Fruit fly (Drosophila melanogaster): ENCODE data around the gene Mbs.

The Mbs gene

DNA sequence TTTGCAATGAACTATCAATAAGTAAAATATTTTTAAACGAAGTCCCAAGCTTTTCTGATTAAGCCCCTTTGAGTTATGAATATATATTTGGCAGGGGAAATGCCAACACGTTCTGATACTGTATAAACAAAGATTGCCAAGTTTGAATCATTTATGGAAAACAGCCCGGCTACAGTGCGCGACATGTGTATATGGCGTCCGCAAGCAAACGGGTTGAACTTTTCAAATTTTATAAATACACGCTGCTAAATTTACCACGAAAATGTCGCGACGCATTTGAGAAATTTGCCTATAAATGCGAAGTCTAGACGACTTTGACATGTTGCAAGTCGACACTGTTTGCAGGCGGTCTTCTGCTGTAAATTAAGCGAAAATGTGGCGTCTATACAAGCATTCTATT lies 3.7 kb upstream of the Mbs start (continued):
- TF ChIP-seq CG11294 (GFP tag; IDR thresholded peaks at IDR 0.05) (peak; percentile 45; the same call in 1 of the 2 replicates), achi (GFP tag; optimal IDR thresholded peaks at IDR 0.05) (peak; percentile 51), Hr38 (GFP tag; optimal IDR thresholded peaks at IDR 0.05) (no peak), OdsH (GFP tag; optimal IDR thresholded peaks at IDR 0.05) (peak; percentile 60), pdm3 (GFP tag; optimal IDR thresholded peaks at IDR 0.05) (peak; percentile 80), lz (GFP tag; optimal IDR thresholded peaks at IDR 0.05) (peak; percentile 75), CG10631 (GFP tag; optimal IDR thresholded peaks at IDR 0.05) (peak; percentile 55), acj6 (GFP tag; optimal IDR thresholded peaks at IDR 0.05) (peak; percentile 69), CG3032 (tag; optimal IDR thresholded peaks at IDR 0.05) (peak; percentile 67), dsx (GFP tag; optimal IDR thresholded peaks at IDR 0.05; ENCODE audit: poor library complexity, severe bottlenecking) (no peak), Smox (GFP tag; optimal IDR thresholded peaks at IDR 0.05) (peak; percentile 65)

DNA sequence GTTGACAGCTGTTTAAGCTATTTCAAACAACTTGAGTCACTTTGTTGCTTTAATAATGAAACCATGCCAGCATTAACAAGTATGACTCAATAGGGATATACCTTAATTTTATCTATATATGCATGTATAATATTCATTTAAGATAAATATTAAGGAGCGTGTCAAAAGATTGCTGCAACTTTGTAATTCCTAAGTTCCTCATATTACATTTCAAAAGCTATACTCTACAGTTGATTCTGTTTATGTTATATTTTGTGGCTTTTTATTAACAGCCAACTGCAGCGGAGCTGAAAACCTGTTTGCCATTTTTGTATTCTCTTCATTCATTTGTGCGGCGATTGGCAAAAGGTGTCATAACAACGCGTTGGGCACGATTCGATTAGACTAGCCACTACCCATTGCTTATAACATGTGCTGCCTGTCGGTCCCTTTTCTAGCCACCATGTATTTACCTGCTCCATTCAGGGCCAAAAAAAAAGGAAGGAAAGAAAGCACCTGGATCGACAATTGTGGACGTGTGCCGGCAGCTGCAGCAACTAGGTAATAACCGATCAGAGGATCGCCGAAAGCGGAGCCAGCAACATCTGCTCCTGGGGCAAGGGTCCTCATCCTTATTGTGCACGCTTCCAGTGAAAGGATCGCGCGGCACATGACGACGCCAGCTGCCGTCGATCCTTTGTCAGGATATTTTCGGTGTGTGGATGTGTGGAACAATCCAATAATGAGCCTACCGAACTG lies 2.9 kb upstream of the Mbs start:
- TF ChIP-seq CG1621 (tag; optimal IDR thresholded peaks at IDR 0.05) (no peak), Hr38 (GFP tag; optimal IDR thresholded peaks at IDR 0.05) (no peak), vri (GFP tag; optimal IDR thresholded peaks at IDR 0.05) (peak; percentile 37), Blimp-1 (GFP tag; optimal IDR thresholded peaks at IDR 0.05) (no peak), dsx (GFP tag; optimal IDR thresholded peaks at IDR 0.05; ENCODE audit: poor library complexity, severe bottlenecking) (peak; percentile 95), topi (GFP tag; optimal IDR thresholded peaks at IDR 0.05) (no peak), Hr4 (GFP tag; optimal IDR thresholded peaks at IDR 0.05) (no peak), CG4318 (GFP tag; optimal IDR thresholded peaks at IDR 0.05) (no peak), Eip93F (GFP tag; optimal IDR thresholded peaks at IDR 0.05) (no peak), net (GFP tag; optimal IDR thresholded peaks at IDR 0.05) (no peak), CG11294 (GFP tag; IDR thresholded peaks at IDR 0.05) (no peak), Sox14 (GFP tag; optimal IDR thresholded peaks at IDR 0.05) (no peak), svp (GFP tag) (peak; percentile 49), cyc (GFP tag; optimal IDR thresholded peaks at IDR 0.05) (no peak), OdsH (GFP tag; optimal IDR thresholded peaks at IDR 0.05) (peak; percentile 16), pdm3 (GFP tag; optimal IDR thresholded peaks at IDR 0.05) (no peak), Sox102F (GFP tag; optimal IDR thresholded peaks at IDR 0.05) (no peak), CG3032 (tag; optimal IDR thresholded peaks at IDR 0.05) (peak; percentile 17), CG6808 (GFP tag; optimal IDR thresholded peaks at IDR 0.05) (no peak), lz (GFP tag; optimal IDR thresholded peaks at IDR 0.05) (no peak), CG10669 (GFP tag; optimal IDR thresholded peaks at IDR 0.05) (no peak), Eip78C (GFP tag) (peak; percentile 18), CG6854 (GFP tag; optimal IDR thresholded peaks at IDR 0.05) (no peak), CG11762 (GFP tag; optimal IDR thresholded peaks at IDR 0.05; ENCODE audit: insufficient read depth) (no peak), salr (GFP tag; optimal IDR thresholded peaks at IDR 0.05) (no peak), CG6163 (GFP tag; IDR thresholded peaks at IDR 0.05) (0 out of 3 replicates have a peak, but pooled peaks have one; percentile 5), Sox15 (GFP tag; optimal IDR thresholded peaks at IDR 0.05) (no peak), CG11902 (GFP tag; optimal IDR thresholded peaks at IDR 0.05) (no peak), esn (GFP tag; optimal IDR thresholded peaks at IDR 0.05) (no peak), ss (GFP tag; optimal IDR thresholded peaks at IDR 0.05) (peak in 1 of 2 experiments; percentile 19), CG8319 (GFP tag; optimal IDR thresholded peaks at IDR 0.05) (no peak), CG34406 (GFP tag; optimal IDR thresholded peaks at IDR 0.05) (no peak), CG3919 (GFP tag; optimal IDR thresholded peaks at IDR 0.05) (no peak), CG6276 (GFP tag; optimal IDR thresholded peaks at IDR 0.05) (no peak), fkh (GFP tag; optimal IDR thresholded peaks at IDR 0.05) (no peak), Ets96B (tag; optimal IDR thresholded peaks at IDR 0.05) (peak; percentile 37), dac (GFP tag; optimal IDR thresholded peaks at IDR 0.05) (no peak), Met (GFP tag; optimal IDR thresholded peaks at IDR 0.05) (no peak), spab (GFP tag; optimal IDR thresholded peaks at IDR 0.05) (no peak), Hr39 (GFP tag; optimal IDR thresholded peaks at IDR 0.05) (no peak), Ets21C (GFP tag; optimal IDR thresholded peaks at IDR 0.05) (no peak), Smox (GFP tag; optimal IDR thresholded peaks at IDR 0.05) (no peak), CG7368 (GFP tag; optimal IDR thresholded peaks at IDR 0.05) (no peak), CG31627 (GFP tag; optimal IDR thresholded peaks at IDR 0.05) (no peak)

All from whole organism, prepupa.